Fruit fly (Drosophila melanogaster): ENCODE data around the gene Dnaaf5.

Gene Dnaaf5

dm6 chr3R:14391281-14391680 is 29.7 kb upstream of the Dnaaf5 start (continued):
- TF ChIP-seq CG13775 (GFP tag; optimal IDR thresholded peaks at IDR 0.05) (peak; percentile 38), Bgb (GFP tag; IDR thresholded peaks at IDR 0.05; ENCODE audit: partially characterized antibody) (peak; percentile 53; the same call in 1 of the 2 replicates), otp (GFP tag; IDR thresholded peaks at IDR 0.05) (peak; percentile 89), NfI (GFP tag; optimal IDR thresholded peaks at IDR 0.05) (peak; percentile 78), Eip74EF (GFP tag; optimal IDR thresholded peaks at IDR 0.05) (no peak), CG12391 (tag; optimal IDR thresholded peaks at IDR 0.05) (peak; percentile 39), Atf-2 (GFP tag; optimal IDR thresholded peaks at IDR 0.05) (peak; percentile 40), tup (GFP tag; optimal IDR thresholded peaks at IDR 0.05) (no peak), CG33557 (GFP tag; optimal IDR thresholded peaks at IDR 0.05) (no peak), Dek (tag; optimal IDR thresholded peaks at IDR 0.05) (peak; percentile 38), CG1529 (GFP tag; optimal IDR thresholded peaks at IDR 0.05) (peak; percentile 16), Scr (GFP tag; IDR thresholded peaks at IDR 0.05; ENCODE audit: partially characterized antibody) (no peak), jing (GFP tag; optimal IDR thresholded peaks at IDR 0.05) (peak; percentile 13), H15 (GFP tag; IDR thresholded peaks at IDR 0.05) (peak; percentile 90), Dfd (GFP tag; optimal IDR thresholded peaks at IDR 0.05) (no peak), lilli (GFP tag; optimal IDR thresholded peaks at IDR 0.05) (peak; percentile 75), nerfin-2 (GFP tag; IDR thresholded peaks at IDR 0.05; ENCODE audit: partially characterized antibody) (no peak), pita (GFP tag; optimal IDR thresholded peaks at IDR 0.05) (peak; percentile 3), CG9797 (GFP tag; optimal IDR thresholded peaks at IDR 0.05) (no peak), Jarid2 (GFP tag; optimal IDR thresholded peaks at IDR 0.05) (peak; percentile 72), sens (GFP tag) (peak; percentile 86), CG14441 (GFP tag; IDR thresholded peaks at IDR 0.05) (peak; percentile 91), lov (optimal IDR thresholded peaks at IDR 0.05) (no peak), lov (GFP tag; IDR thresholded peaks at IDR 0.05) (peak; percentile 85), CG10147 (GFP tag; optimal IDR thresholded peaks at IDR 0.05) (peak; percentile 50), hb (GFP tag; IDR thresholded peaks at IDR 0.05; ENCODE audit: partially characterized antibody) (no peak), CG10321 (GFP tag; IDR thresholded peaks at IDR 0.05) (0 out of 2 replicates have a peak, but pooled peaks have one; percentile 16), pnt (GFP tag; optimal IDR thresholded peaks at IDR 0.05) (peak; percentile 90), CG4404 (GFP tag; IDR thresholded peaks at IDR 0.05) (peak; percentile 68), al (GFP tag; IDR thresholded peaks at IDR 0.05) (peak; percentile 69), wor (GFP tag; IDR thresholded peaks at IDR 0.05) (peak; percentile 73), CG4424 (GFP tag; optimal IDR thresholded peaks at IDR 0.05) (peak; percentile 93), ato (GFP tag; IDR thresholded peaks at IDR 0.05; ENCODE audit: partially characterized antibody) (no peak), CG12942 (GFP tag; optimal IDR thresholded peaks at IDR 0.05) (peak; percentile 50), CG17328 (GFP tag; IDR thresholded peaks at IDR 0.05) (peak; percentile 83), CG6654 (GFP tag; optimal IDR thresholded peaks at IDR 0.05) (peak; percentile 67), CG10543 (GFP tag; optimal IDR thresholded peaks at IDR 0.05) (peak; percentile 79), fd96Cb (tag; optimal IDR thresholded peaks at IDR 0.05) (peak; percentile 81), corto (GFP tag; optimal IDR thresholded peaks at IDR 0.05) (no peak), CG9876 (GFP tag; optimal IDR thresholded peaks at IDR 0.05) (peak; percentile 53), jigr1 (GFP tag; IDR thresholded peaks at IDR 0.05) (peak; percentile 68; the same call in 2 of the 3 replicates), CG12659 (GFP tag; optimal IDR thresholded peaks at IDR 0.05) (peak; percentile 43), disco-r (GFP tag; optimal IDR thresholded peaks at IDR 0.05) (peak; percentile 4), hth (optimal IDR thresholded peaks at IDR 0.05) (no peak), CG3281 (GFP tag; optimal IDR thresholded peaks at IDR 0.05) (peak; percentile 69), Meics (GFP tag; optimal IDR thresholded peaks at IDR 0.05) (peak; percentile 92), Ssrp (tag; optimal IDR thresholded peaks at IDR 0.05) (peak; percentile 31), CG2875 (GFP tag; optimal IDR thresholded peaks at IDR 0.05) (peak; percentile 70), usp (GFP tag; optimal IDR thresholded peaks at IDR 0.05) (no peak), CG2120 (GFP tag; optimal IDR thresholded peaks at IDR 0.05) (peak; percentile 67), gsb-n (tag; optimal IDR thresholded peaks at IDR 0.05) (peak; percentile 11)
